Worm (Caenorhabditis elegans) whole organism, L1 larva: ENCODE data around the gene T11F9.21.

Source experiments
- ceh-63 ChIP-seq: fragments of 200-800 bp; sonication (Bioruptor generic); optimal IDR thresholded peaks from 2 replicates; lab custom pipeline; 2018; ENCODE audit warnings: mild to moderate bottlenecking, missing genetic modification characterization, missing compliant biosample characterization
- elt-2 ChIP-seq: sonication (generic microtip); optimal IDR thresholded peaks from 2 replicates; lab custom pipeline; 2016; ENCODE audit warnings: missing genetic modification characterization, mild to moderate bottlenecking, inconsistent platforms, missing compliant biosample characterization, missing genetic modification reagents
- fkh-10 ChIP-seq: sonication (generic microtip); optimal IDR thresholded peaks from 2 replicates; lab custom pipeline; 2017; ENCODE audit warnings: missing biosample characterization, missing genetic modification reagents, missing genetic modification characterization
- nhr-76 ChIP-seq: sonication (generic microtip); optimal IDR thresholded peaks from 2 replicates; lab custom pipeline; 2017; ENCODE audit warnings: missing biosample characterization, missing genetic modification characterization
- sptf-1 ChIP-seq: fragments of 150-350 bp; optimal IDR thresholded peaks from 2 replicates; lab custom pipeline; 2014; ENCODE audit warnings: missing biosample characterization, missing genetic modification characterization
- tbx-2 ChIP-seq: sonication (generic microtip); optimal IDR thresholded peaks from 2 replicates; lab custom pipeline; 2016; ENCODE audit warnings: missing genetic modification characterization, missing compliant biosample characterization

DNA sequence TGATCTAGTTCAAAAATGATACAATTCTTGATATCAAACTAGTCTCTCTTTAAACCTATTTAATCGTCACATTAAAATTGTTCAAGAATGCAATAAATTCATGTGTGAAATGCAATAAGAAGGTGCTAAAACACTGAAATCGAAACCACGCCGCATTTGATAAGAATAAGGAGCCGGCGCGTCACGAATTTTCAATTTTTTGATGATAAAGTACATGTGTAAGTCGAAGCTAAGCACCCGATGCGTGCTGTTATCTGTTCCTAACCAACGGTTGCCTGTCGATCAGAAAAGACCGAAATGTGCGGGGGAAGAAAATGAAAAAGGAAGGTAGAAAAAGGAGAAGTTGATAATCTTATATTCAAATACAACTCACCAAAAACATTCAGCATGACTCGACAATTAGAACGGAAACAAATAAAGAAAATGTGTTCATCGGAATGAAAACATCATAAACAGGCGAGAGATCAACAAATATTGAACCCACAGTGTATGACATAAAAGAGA is 22.3 kb upstream of the T11F9.21 start, which contains the start of gene aat-6:
- TF ChIP-seq elt-2, result peak; percentile 93
- TF ChIP-seq fkh-10 (GFP tag; lab: Kevin White, UChicago), result no peak
- no peak for TF ChIP-seq nhr-76 (tag; lab: Kevin White, UChicago)
- no peak for TF ChIP-seq tbx-2
- TF ChIP-seq ceh-63 (GFP tag; lab: Kevin White, UChicago), result no peak
- no peak for TF ChIP-seq sptf-1
